Worm (Caenorhabditis elegans) whole organism, dauer: ENCODE results near the gene clec-74.
"Not testable (repeated sequence)": the region's sequence is repeated elsewhere in the genome, so short reads cannot be mapped to it uniquely, and the experiment has no call there.

Source experiments
- unc-62 ChIP-seq: sonication (generic microtip); optimal IDR thresholded peaks from 2 replicates; lab custom pipeline; 2017; ENCODE audit warnings: missing biosample characterization, missing genetic modification reagents, missing genetic modification characterization

The clec-74 gene

ce11 chrIV:3956705-3957104 lies at the start of gene clec-74:
Gene clec-74 (plus strand): TSS chrIV:3957005.
- no peak for TF ChIP-seq unc-62 (GFP tag; lab: Kevin White, UChicago)

ce11 chrIV:3907506-3908188 lies 49.2 kb upstream of the clec-74 start, which contains the start of the genes F56D6.22 and F56D6.12:
Gene F56D6.22 (minus strand): TSS chrIV:3907606.
Gene F56D6.12 (plus strand): TSS chrIV:3908138.
- TF ChIP-seq unc-62 (GFP tag; lab: Kevin White, UChicago): no peak

ce11 chrIV:3909114-3909513 lies 47.7 kb upstream of the clec-74 start, which contains the start of gene F56D6.13:
Gene F56D6.13 (plus strand): TSS chrIV:3909414.
- TF ChIP-seq unc-62 (GFP tag; lab: Kevin White, UChicago): no peak

ce11 chrIV:3911848-3912247 lies 45.0 kb upstream of the clec-74 start, which contains the start of gene F56D6.18:
Gene F56D6.18 (minus strand): TSS chrIV:3911948.
- TF ChIP-seq unc-62 (GFP tag; lab: Kevin White, UChicago): not testable (repeated sequence)

ce11 chrIV:3912598-3912997 lies 44.2 kb upstream of the clec-74 start, which contains the start of gene F56D6.20:
Gene F56D6.20 (plus strand): TSS chrIV:3912898.
- TF ChIP-seq unc-62 (GFP tag; lab: Kevin White, UChicago): no peak

ce11 chrIV:3914462-3914861 lies 42.3 kb upstream of the clec-74 start, which contains the start of gene F56D6.19:
Gene F56D6.19 (plus strand): TSS chrIV:3914762.
- no peak for TF ChIP-seq unc-62 (GFP tag; lab: Kevin White, UChicago)

ce11 chrIV:3915296-3915695 lies 41.5 kb upstream of the clec-74 start, which contains the start of gene srz-20:
Gene srz-20 (plus strand): TSS chrIV:3915596.
- TF ChIP-seq unc-62 (GFP tag; lab: Kevin White, UChicago): no peak

- no peak for TF ChIP-seq unc-62 (GFP tag; lab: Kevin White, UChicago)
These were observed 39.4 kb upstream of the clec-74 start, which contains the start of gene F56D6.14 for ce11 chrIV:3917405-3917804. Gene F56D6.14 (plus strand): TSS chrIV:3917705.

- TF ChIP-seq unc-62 (GFP tag; lab: Kevin White, UChicago): no peak
These were observed 38.6 kb upstream of the clec-74 start, which contains the start of gene F56D6.23 for ce11 chrIV:3918160-3918559. Gene F56D6.23 (plus strand): TSS chrIV:3918460.

- no peak for TF ChIP-seq unc-62 (GFP tag; lab: Kevin White, UChicago)
These were observed 37.3 kb upstream of the clec-74 start, which contains the start of gene srz-19 for ce11 chrIV:3919506-3919905. Gene srz-19 (plus strand): TSS chrIV:3919806.

ce11 chrIV:3921898-3922297 lies 34.9 kb upstream of the clec-74 start, which contains the start of gene clec-67:
Gene clec-67 (plus strand): TSS chrIV:3922165.
- TF ChIP-seq unc-62 (GFP tag; lab: Kevin White, UChicago): no peak

ce11 chrIV:3926117-3926516 lies 30.7 kb upstream of the clec-74 start, which contains the start of gene clec-68:
Gene clec-68 (plus strand): TSS chrIV:3926417.
- no peak for TF ChIP-seq unc-62 (GFP tag; lab: Kevin White, UChicago)

- not testable (repeated sequence) for TF ChIP-seq unc-62 (GFP tag; lab: Kevin White, UChicago)
These were observed 24.4 kb upstream of the clec-74 start, which contains the start of gene clec-70 for ce11 chrIV:3932408-3932807. Gene clec-70 (plus strand): TSS chrIV:3932708.

- TF ChIP-seq unc-62 (GFP tag; lab: Kevin White, UChicago): no peak
These were observed 19.7 kb upstream of the clec-74 start, which contains the start of gene clec-71 for ce11 chrIV:3937097-3937496. Gene clec-71 (plus strand): TSS chrIV:3937458.

ce11 chrIV:3941658-3942328 lies 15.0 kb upstream of the clec-74 start, which contains the start of gene clec-174:
Gene clec-174 (minus strand): TSS chrIV:3941708.
- no peak for TF ChIP-seq unc-62 (GFP tag; lab: Kevin White, UChicago)

- TF ChIP-seq unc-62 (GFP tag; lab: Kevin White, UChicago): no peak
These were observed 13.8 kb upstream of the clec-74 start, which contains the start of gene Y46C8AL.11 for ce11 chrIV:3943003-3943402. Gene Y46C8AL.11 (plus strand): TSS chrIV:3943303.
